Fruit fly (Drosophila melanogaster): Measurements from ENCODE around the gene CG10375.

The CG10375 gene

DNA sequence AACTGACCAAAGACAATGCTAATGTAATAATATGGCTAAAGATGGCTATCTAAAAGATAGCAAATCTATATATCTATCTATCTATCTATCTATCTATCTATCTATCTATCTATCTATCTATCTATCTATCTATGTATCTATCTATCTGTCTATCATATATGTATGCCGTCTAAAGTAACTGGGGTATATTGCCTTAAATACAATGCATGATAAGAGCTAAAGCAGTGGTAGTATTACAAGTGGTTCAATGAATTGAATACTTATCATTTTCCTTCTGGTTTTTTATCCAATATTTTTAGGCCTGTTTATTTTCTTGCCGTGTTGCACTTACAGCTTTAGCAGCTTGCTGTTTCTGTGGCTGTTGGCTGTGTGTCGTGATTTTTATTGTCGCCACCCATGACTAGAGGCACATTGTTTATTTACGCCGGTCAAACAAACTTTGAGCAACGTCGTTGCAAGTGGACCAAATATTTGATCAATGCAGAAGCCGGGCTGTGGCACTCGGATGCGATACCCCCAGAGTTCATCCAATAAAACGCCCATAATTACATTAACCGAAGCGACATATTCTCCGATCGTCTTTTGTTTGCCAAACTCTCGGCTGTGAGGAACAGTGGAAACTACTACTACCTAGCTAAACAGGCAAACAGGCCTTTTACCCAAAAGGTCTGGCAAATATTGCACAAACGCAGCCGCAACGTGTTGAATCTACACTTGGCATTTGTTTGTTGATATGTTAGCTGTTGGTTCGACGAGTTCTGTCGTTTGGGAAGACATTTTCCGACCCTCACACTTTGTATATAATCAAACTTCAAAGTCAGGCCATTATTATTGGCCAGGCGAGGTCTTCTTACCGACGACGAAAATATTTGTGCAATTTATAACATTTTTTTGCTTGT, 29.6 kb upstream of the CG10375 start (continued):
- TF ChIP-seq ac (GFP tag; optimal IDR thresholded peaks at IDR 0.05) (peak; percentile 17), MTF-1 (GFP tag; optimal IDR thresholded peaks at IDR 0.05; ENCODE audit: borderline replicate concordance) (peak; percentile 6), CG2199 (GFP tag; IDR thresholded peaks at IDR 0.05) (no peak), Rfx (GFP tag; IDR thresholded peaks at IDR 0.05) (no peak), jumu (GFP tag; optimal IDR thresholded peaks at IDR 0.05) (no peak), ATbp (GFP tag; optimal IDR thresholded peaks at IDR 0.05) (peak; percentile 9), nom (GFP tag; optimal IDR thresholded peaks at IDR 0.05) (peak; percentile 5), CG13287 (GFP tag; IDR thresholded peaks at IDR 0.05; ENCODE audit: partially characterized antibody) (no peak), CG17912 (GFP tag; optimal IDR thresholded peaks at IDR 0.05) (no peak), CG8359 (GFP tag; optimal IDR thresholded peaks at IDR 0.05; ENCODE audit: borderline replicate concordance) (peak; percentile 54), CG31365 (tag; optimal IDR thresholded peaks at IDR 0.05) (peak; percentile 10), Optix (GFP tag; IDR thresholded peaks at IDR 0.05) (0 out of 3 replicates have a peak, but pooled peaks have one; percentile 29), bowl (GFP tag; IDR thresholded peaks at IDR 0.05) (no peak), tx (GFP tag; optimal IDR thresholded peaks at IDR 0.05) (no peak), z (GFP tag; IDR thresholded peaks at IDR 0.05) (no peak), CG34422 (GFP tag; IDR thresholded peaks at IDR 0.05) (no peak)

DNA sequence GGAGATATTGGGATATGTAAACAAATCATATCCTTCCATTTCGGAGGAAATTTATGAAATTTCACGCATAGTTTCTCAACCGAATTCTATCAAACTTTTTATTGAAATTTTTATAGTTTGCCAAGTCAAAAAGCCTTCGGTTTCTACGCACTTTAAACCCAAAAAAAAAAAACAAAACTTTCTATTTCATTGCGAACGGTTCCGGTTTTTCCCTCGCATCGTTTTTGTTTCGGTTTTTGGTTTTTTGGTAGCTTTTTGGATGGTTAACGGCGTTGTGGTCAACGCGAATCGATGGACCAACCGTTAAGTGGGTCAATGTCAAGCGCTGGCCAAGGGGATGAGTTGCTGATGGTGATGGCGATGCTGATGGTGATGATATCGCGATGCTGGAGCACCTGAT, 26.5 kb upstream of the CG10375 start:
- TF ChIP-seq YL-1 (GFP tag; optimal IDR thresholded peaks at IDR 0.05) (no peak), Blimp-1 (GFP tag; optimal IDR thresholded peaks at IDR 0.05) (peak; percentile 91), grn (GFP tag; optimal IDR thresholded peaks at IDR 0.05) (peak; percentile 33), CG12769 (tag; optimal IDR thresholded peaks at IDR 0.05) (peak; percentile 13), vvl (GFP tag; IDR thresholded peaks at IDR 0.05) (peak; percentile 50; the same call in 1 of the 2 replicates), run (tag; optimal IDR thresholded peaks at IDR 0.05) (peak; percentile 12), oc (tag; optimal IDR thresholded peaks at IDR 0.05) (peak; percentile 4), fd64A (GFP tag; optimal IDR thresholded peaks at IDR 0.05) (no peak)

DNA sequence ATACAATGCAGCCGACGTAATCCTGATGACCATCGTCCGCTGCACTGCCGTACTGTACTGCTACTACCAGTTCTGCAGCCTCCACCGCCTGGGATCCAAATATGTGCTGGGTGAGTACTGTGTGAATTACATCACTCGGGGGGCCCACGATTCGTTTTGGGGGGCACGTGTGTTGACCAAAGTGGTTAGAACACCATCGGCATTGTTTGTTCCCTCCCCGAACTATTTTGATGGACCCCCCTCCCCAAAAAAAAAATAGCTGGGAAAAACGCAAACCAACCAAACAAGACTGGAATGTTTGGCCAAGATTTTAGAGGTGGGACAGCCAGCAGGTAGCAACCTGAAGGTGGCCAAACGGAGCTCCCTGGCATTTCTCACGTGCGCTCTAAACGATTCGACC, 20.1 kb upstream of the CG10375 start:
- TF ChIP-seq cwo (GFP tag; optimal IDR thresholded peaks at IDR 0.05) (peak; percentile 57), Opbp (GFP tag; IDR thresholded peaks at IDR 0.05; ENCODE audit: partially characterized antibody) (no peak), otp (GFP tag; IDR thresholded peaks at IDR 0.05) (peak; percentile 31; the same call in 1 of the 3 replicates)

dm6 chr3R:23752728-23753127, 14.8 kb upstream of the CG10375 start, which contains the start of the genes RanBP3 and Rpt5:
TSS of gene RanBP3 (minus strand) at chr3R:23752834.
TSS of gene Rpt5 (plus strand) at chr3R:23752876.
- TF ChIP-seq CG31224 (GFP tag; IDR thresholded peaks at IDR 0.05) (no peak), CG10209 (GFP tag; optimal IDR thresholded peaks at IDR 0.05) (peak; percentile 55), CG17568 (GFP tag; optimal IDR thresholded peaks at IDR 0.05) (no peak), CG14441 (GFP tag; IDR thresholded peaks at IDR 0.05) (peak; percentile 44; the same call in 1 of the 2 replicates), zfh1 (GFP tag; IDR thresholded peaks at IDR 0.05) (peak; percentile 38; the same call in 1 of the 3 replicates), chn (GFP tag; optimal IDR thresholded peaks at IDR 0.05) (peak; percentile 36), NfI (GFP tag; optimal IDR thresholded peaks at IDR 0.05) (peak; percentile 62), H15 (GFP tag; IDR thresholded peaks at IDR 0.05) (peak; percentile 6; the same call in 1 of the 3 replicates), rib (GFP tag; IDR thresholded peaks at IDR 0.05) (no peak), dmrt11E (tag; optimal IDR thresholded peaks at IDR 0.05) (no peak), CG2202 (tag; optimal IDR thresholded peaks at IDR 0.05) (no peak), kni (GFP tag; optimal IDR thresholded peaks at IDR 0.05) (no peak), ato (GFP tag; IDR thresholded peaks at IDR 0.05; ENCODE audit: partially characterized antibody) (peak; percentile 75), B-H2 (GFP tag; optimal IDR thresholded peaks at IDR 0.05) (peak; percentile 65), esg (GFP tag; conservative IDR thresholded peaks at IDR 0.05) (no peak), Hey (tag; optimal IDR thresholded peaks at IDR 0.05) (no peak), CG4730 (GFP tag; IDR thresholded peaks at IDR 0.05) (no peak), chif (GFP tag; optimal IDR thresholded peaks at IDR 0.05) (no peak)

All from whole organism, embryonic.